Worm (Caenorhabditis elegans) whole organism, L4/young adult: ENCODE results near the gene ZK370.6.

ENCODE experiments used
- W03F9.2 ChIP-seq: fragments of 150-350 bp; optimal IDR thresholded peaks from 2 replicates; lab custom pipeline; 2014; ENCODE audit warnings: missing biosample characterization, missing genetic modification characterization
- him-1 ChIP-seq: sonication (generic microtip); optimal IDR thresholded peaks from 2 replicates; lab custom pipeline; 2016; ENCODE audit warnings: missing genotype, missing genetic modification reagents, missing genetic modification characterization, missing compliant biosample characterization

DNA sequence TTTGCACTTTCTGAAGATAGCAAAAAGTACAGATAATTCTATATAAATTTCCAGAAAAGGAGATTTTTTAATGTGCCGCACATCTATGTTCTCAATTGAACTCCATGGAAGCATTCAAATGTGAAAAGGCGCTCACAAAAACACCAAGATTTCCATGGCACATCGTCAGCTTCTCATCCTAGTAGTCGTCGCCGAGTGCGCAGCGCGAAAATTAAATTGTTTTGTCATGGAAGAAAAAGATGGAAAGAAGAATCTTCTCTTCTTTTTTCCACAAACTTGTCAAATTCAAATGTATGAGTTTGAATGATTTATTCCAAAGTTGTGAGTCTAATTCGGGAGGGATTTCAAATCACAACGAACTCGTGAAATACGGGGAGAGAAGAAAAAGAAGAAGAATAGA is 6.3 kb downstream of the ZK370.6 start:
- TF ChIP-seq W03F9.2 (tag; lab: Kevin White, UChicago) (no peak), him-1 (tag; lab: Kevin White, UChicago) (no peak)
